Fruit fly (Drosophila melanogaster) Kc167 (cell line): ENCODE results near the gene CG18258.

Source experiments
- Myc ChIP-seq: fragments of >200 bp; optimal IDR thresholded peaks from 2 replicates; lab custom pipeline; 2017; ENCODE audit warnings: missing external identifiers
- Sin3A ChIP-seq: fragments of >200 bp; optimal IDR thresholded peaks from 2 replicates; lab custom pipeline; 2018; ENCODE audit warnings: missing external identifiers
- h ChIP-seq: fragments of >200 bp; optimal IDR thresholded peaks from 3 replicates; lab custom pipeline; 2018; ENCODE audit warnings: missing external identifiers
- ttk ChIP-seq: sonication (Bioruptor generic); optimal IDR thresholded peaks from 2 replicates; lab custom pipeline; 2017; ENCODE audit warnings: missing external identifiers

DNA sequence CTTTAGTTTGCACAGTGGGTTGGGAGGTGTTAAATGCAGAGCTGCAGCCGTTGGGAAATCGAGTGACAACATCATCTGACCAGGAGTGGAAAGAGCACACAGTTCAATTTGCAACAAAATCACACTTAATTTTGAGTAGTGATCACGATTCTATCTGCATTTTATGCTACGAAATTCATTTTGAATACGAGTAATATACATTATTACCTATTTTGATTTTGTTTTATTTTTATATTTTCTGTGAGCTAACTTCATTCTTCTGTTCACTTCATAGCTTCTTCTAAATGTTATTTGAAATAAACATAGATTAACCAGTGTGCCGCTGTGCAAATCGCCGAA, 14.5 kb downstream of the CG18258 start, which contains the start of gene CG10598:
- TF ChIP-seq Myc (lab: Kevin White, UChicago): no peak
- TF ChIP-seq ttk: no peak
- no peak for TF ChIP-seq h (lab: Kevin White, UChicago)
- TF ChIP-seq Sin3A (lab: Kevin White, UChicago): no peak
